Fruit fly (Drosophila melanogaster) whole organism, wandering third instar larva: Measurements from ENCODE around the gene Bro.

ENCODE experiments used
- CG32264 ChIP-seq: fragments of 200-800 bp; sonication (Bioruptor generic); optimal IDR thresholded peaks from 2 replicates; lab custom pipeline; 2016; ENCODE audit warnings: missing biosample characterization, missing genetic modification characterization
- Dif ChIP-seq: fragments of 200-275, 200-300 bp; sonication (Bioruptor generic); optimal IDR thresholded peaks from 2 replicates; lab custom pipeline; 2018; ENCODE audit warnings: missing biosample characterization, missing genetic modification characterization; ENCODE audit not compliant: partially characterized antibody
- Myc ChIP-seq: fragments of >200 bp; optimal IDR thresholded peaks from 2 replicates; lab custom pipeline; 2017
- N ChIP-seq: fragments of >200 bp; optimal IDR thresholded peaks from 2 replicates; lab custom pipeline; 2018; ENCODE audit warnings: missing biosample characterization, missing external identifiers, missing genetic modification characterization
- Rel ChIP-seq, 2 experiments: fragments of 200-800 bp; sonication (Bioruptor generic) in 1 of 2; optimal IDR thresholded peaks; 2 replicates in 1 of 2; 3 replicates in 1 of 2; lab custom pipeline; 2016 to 2019; ENCODE audit warnings: mild to moderate bottlenecking in 2 of 2, missing biosample characterization in 2 of 2, missing genetic modification characterization in 2 of 2, moderate library complexity in 1 of 2
- brk ChIP-seq: fragments of 200-800 bp; sonication (Bioruptor generic); optimal IDR thresholded peaks from 2 replicates; lab custom pipeline; 2016; ENCODE audit warnings: missing biosample characterization, mild to moderate bottlenecking, missing genetic modification characterization

- TF ChIP-seq CG32264 (GFP tag; lab: Kevin White, UChicago) (no peak), brk (GFP tag; lab: Kevin White, UChicago) (no peak), Rel (GFP tag; optimal IDR thresholded peaks at IDR 0.05; lab: Kevin White, UChicago) (no peak), Rel (tag; optimal IDR thresholded peaks at IDR 0.05; lab: Kevin White, UChicago) (no peak), Myc (lab: Kevin White, UChicago) (no peak), Dif (GFP tag; lab: Kevin White, UChicago) (no peak), N (GFP tag; lab: Kevin White, UChicago) (no peak)
These were observed 44.9 kb upstream of the Bro start, which contains the start of the genes CG18170 and CG33791 for dm6 chr3L:1602833-1603128.
